Fruit fly (Drosophila melanogaster) whole organism, prepupa: ENCODE results near the gene cdi.

Experiments used
- CG10631 ChIP-seq: fragments of 200-800 bp; sonication (Bioruptor generic); optimal IDR thresholded peaks from 2 replicates; lab custom pipeline; 2016; ENCODE audit warnings: missing biosample characterization, missing genetic modification characterization
- CG10669 ChIP-seq: fragments of 200-800 bp; sonication (Bioruptor generic); optimal IDR thresholded peaks from 3 replicates; lab custom pipeline; 2018; ENCODE audit warnings: missing biosample characterization, mild to moderate bottlenecking, missing genetic modification characterization, moderate library complexity
- CG11294 ChIP-seq: fragments of 200-800 bp; sonication (Bioruptor generic); IDR thresholded peaks from 2 replicates; pipeline ENCODE4 v1.3.6; 2022; ENCODE audit warnings: missing biosample characterization, missing genetic modification characterization
- CG11902 ChIP-seq: fragments of 200-800 bp; sonication (Bioruptor generic); optimal IDR thresholded peaks from 3 replicates; lab custom pipeline; 2016; ENCODE audit warnings: missing biosample characterization, missing genetic modification characterization
- CG1621 ChIP-seq: fragments of 200-800 bp; sonication (Bioruptor generic); optimal IDR thresholded peaks from 3 replicates; lab custom pipeline; 2018; ENCODE audit warnings: missing biosample characterization, mild to moderate bottlenecking, missing genetic modification characterization
- CG31627 ChIP-seq: fragments of 200-800 bp; sonication (Bioruptor generic); optimal IDR thresholded peaks from 3 replicates; lab custom pipeline; 2016; ENCODE audit warnings: missing biosample characterization, missing genetic modification characterization
- CG32006 ChIP-seq: fragments of 200-800 bp; sonication (Bioruptor generic); optimal IDR thresholded peaks from 3 replicates; lab custom pipeline; 2017; ENCODE audit warnings: missing biosample characterization, mild to moderate bottlenecking, missing genetic modification characterization
- CG34406 ChIP-seq: fragments of 200-800 bp; sonication (Bioruptor generic); optimal IDR thresholded peaks from 3 replicates; lab custom pipeline; 2016; ENCODE audit warnings: missing biosample characterization, missing genetic modification characterization
- CG3919 ChIP-seq: fragments of 200-800 bp; sonication (Bioruptor generic); optimal IDR thresholded peaks from 3 replicates; lab custom pipeline; 2016; ENCODE audit warnings: missing biosample characterization, missing genetic modification characterization
- CG6163 ChIP-seq: fragments of 200-800 bp; sonication (Bioruptor generic); IDR thresholded peaks from 3 replicates; pipeline ENCODE4 v1.3.6; 2022; ENCODE audit warnings: missing biosample characterization, missing genetic modification characterization
- CG6792 ChIP-seq: fragments of 200-800 bp; sonication (Bioruptor generic); optimal IDR thresholded peaks from 3 replicates; lab custom pipeline; 2016; ENCODE audit warnings: missing biosample characterization, missing genetic modification characterization
- CG6808 ChIP-seq: fragments of 200-800 bp; sonication (Bioruptor generic); optimal IDR thresholded peaks from 3 replicates; lab custom pipeline; 2017; ENCODE audit warnings: missing biosample characterization, missing genetic modification characterization, mild to moderate bottlenecking, moderate library complexity, missing genetic modification reagents
- CG6854 ChIP-seq: fragments of 200-800 bp; sonication (Bioruptor generic); optimal IDR thresholded peaks from 2 replicates; lab custom pipeline; 2017; ENCODE audit warnings: missing biosample characterization, mild to moderate bottlenecking, missing genetic modification characterization
- CG8319 ChIP-seq: fragments of 200-800 bp; sonication (Bioruptor generic); optimal IDR thresholded peaks from 3 replicates; lab custom pipeline; 2016; ENCODE audit warnings: missing biosample characterization, missing genetic modification characterization
- CG8632 ChIP-seq: fragments of 200-800 bp; sonication (Bioruptor generic); optimal IDR thresholded peaks from 3 replicates; lab custom pipeline; 2016; ENCODE audit warnings: missing biosample characterization, missing genetic modification characterization
- CG9139 ChIP-seq: fragments of 200-800 bp; sonication (Bioruptor generic); optimal IDR thresholded peaks from 3 replicates; lab custom pipeline; 2017; ENCODE audit warnings: missing biosample characterization, mild to moderate bottlenecking, missing genetic modification characterization
- Eip78C ChIP-seq: fragments of 200-800 bp; sonication (Bioruptor generic); peaks from one replicate; lab custom pipeline; 2016; ENCODE audit warnings: missing biosample characterization, missing genetic modification characterization
- Ets21C ChIP-seq: fragments of 200-800 bp; sonication (Bioruptor generic); optimal IDR thresholded peaks from 3 replicates; lab custom pipeline; 2016; ENCODE audit warnings: missing biosample characterization, missing genetic modification characterization
- Ets96B ChIP-seq: fragments of 200-800 bp; optimal IDR thresholded peaks from 2 replicates; lab custom pipeline; 2019; ENCODE audit warnings: missing biosample characterization, mild to moderate bottlenecking, missing genetic modification characterization, moderate library complexity
- Gug ChIP-seq: fragments of 200-800 bp; sonication (Bioruptor generic); IDR thresholded peaks from 2 replicates; pipeline ENCODE4 v1.3.6; 2022; ENCODE audit warnings: missing biosample characterization, missing genetic modification characterization
- Hr38 ChIP-seq: sonication (Bioruptor generic); optimal IDR thresholded peaks from 2 replicates; lab custom pipeline; 2016; ENCODE audit warnings: missing biosample characterization, missing genetic modification characterization
- Hr39 ChIP-seq: fragments of 200-800 bp; sonication (Bioruptor generic); optimal IDR thresholded peaks from 2 replicates; lab custom pipeline; 2016; ENCODE audit warnings: missing biosample characterization, missing genetic modification characterization
- Hr4 ChIP-seq: fragments of 200-800 bp; sonication (Bioruptor generic); optimal IDR thresholded peaks from 3 replicates; lab custom pipeline; 2016; ENCODE audit warnings: missing biosample characterization, missing genetic modification characterization
- Lpt ChIP-seq: fragments of 200-800 bp; sonication (Bioruptor generic); optimal IDR thresholded peaks from 3 replicates; lab custom pipeline; 2016; ENCODE audit warnings: missing biosample characterization, missing genetic modification characterization
- Met ChIP-seq: fragments of 200-800 bp; sonication (Bioruptor generic); optimal IDR thresholded peaks from 3 replicates; lab custom pipeline; 2016; ENCODE audit warnings: missing biosample characterization, missing genetic modification characterization
- OdsH ChIP-seq: fragments of 200-800 bp; sonication (Bioruptor generic); optimal IDR thresholded peaks from 3 replicates; lab custom pipeline; 2016; ENCODE audit warnings: missing biosample characterization, missing genetic modification characterization
- Smox ChIP-seq: fragments of 200-800 bp; sonication (Bioruptor generic); optimal IDR thresholded peaks from 3 replicates; lab custom pipeline; 2016; ENCODE audit warnings: missing biosample characterization, missing genetic modification characterization
- Sox102F ChIP-seq: fragments of 200-800 bp; sonication (Bioruptor generic); optimal IDR thresholded peaks from 2 replicates; lab custom pipeline; 2016; ENCODE audit warnings: missing biosample characterization, mild to moderate bottlenecking, missing genetic modification characterization
- Sox14 ChIP-seq: fragments of 200-800 bp; sonication (Bioruptor generic); optimal IDR thresholded peaks from 3 replicates; lab custom pipeline; 2016; ENCODE audit warnings: missing biosample characterization, missing genetic modification characterization
- Sox15 ChIP-seq: fragments of 200-800 bp; sonication (Bioruptor generic); optimal IDR thresholded peaks from 3 replicates; lab custom pipeline; 2016; ENCODE audit warnings: missing biosample characterization, missing genetic modification characterization
- achi ChIP-seq: fragments of 200-800 bp; sonication (Bioruptor generic); optimal IDR thresholded peaks from 3 replicates; lab custom pipeline; 2016; ENCODE audit warnings: missing biosample characterization, missing genetic modification characterization
- dsx ChIP-seq: fragments of 200-800 bp; optimal IDR thresholded peaks from 3 replicates; lab custom pipeline; 2019; ENCODE audit warnings: missing biosample characterization, mild to moderate bottlenecking, missing genetic modification characterization, moderate library complexity; ENCODE audit not compliant: poor library complexity, severe bottlenecking
- esn ChIP-seq: fragments of 200-800 bp; sonication (Bioruptor generic); optimal IDR thresholded peaks from 2 replicates; lab custom pipeline; 2016; ENCODE audit warnings: missing biosample characterization, mild to moderate bottlenecking, missing genetic modification characterization, moderate library complexity
- fd59A ChIP-seq: fragments of 200-800 bp; sonication (Bioruptor generic); optimal IDR thresholded peaks from 2 replicates; lab custom pipeline; 2017; ENCODE audit warnings: missing biosample characterization, mild to moderate bottlenecking, missing genetic modification characterization, missing genetic modification reagents
- fd85E ChIP-seq: fragments of 200-800 bp; sonication (Bioruptor generic); optimal IDR thresholded peaks from 3 replicates; lab custom pipeline; 2016; ENCODE audit warnings: missing biosample characterization, missing genetic modification characterization
- fkh ChIP-seq: fragments of 200-800 bp; sonication (Bioruptor generic); optimal IDR thresholded peaks from 3 replicates; lab custom pipeline; 2017; ENCODE audit warnings: missing biosample characterization, mild to moderate bottlenecking, missing genetic modification characterization, moderate library complexity
- lz ChIP-seq: fragments of 200-800 bp; sonication (Bioruptor generic); optimal IDR thresholded peaks from 3 replicates; lab custom pipeline; 2016; ENCODE audit warnings: missing biosample characterization, missing genetic modification characterization
- net ChIP-seq: fragments of 200-800 bp; sonication (Bioruptor generic); optimal IDR thresholded peaks from 3 replicates; lab custom pipeline; 2016; ENCODE audit warnings: missing biosample characterization, missing genetic modification characterization
- pdm3 ChIP-seq: fragments of 200-800 bp; sonication (Bioruptor generic); optimal IDR thresholded peaks from 3 replicates; lab custom pipeline; 2016; ENCODE audit warnings: missing biosample characterization, missing genetic modification characterization
- spab ChIP-seq: fragments of 200-800 bp; sonication (Bioruptor generic); optimal IDR thresholded peaks from 2 replicates; lab custom pipeline; 2017; ENCODE audit warnings: missing biosample characterization, mild to moderate bottlenecking, missing genetic modification characterization, missing genetic modification reagents
- ss ChIP-seq, 2 experiments: fragments of 200-800 bp; sonication (Bioruptor generic); optimal IDR thresholded peaks; 2 replicates in 1 of 2; 3 replicates in 1 of 2; lab custom pipeline; 2017 to 2018; ENCODE audit warnings: mild to moderate bottlenecking in 2 of 2, missing biosample characterization in 2 of 2, missing genetic modification characterization in 2 of 2, moderate library complexity in 1 of 2
- svp ChIP-seq: fragments of 200-800 bp; sonication (Bioruptor generic); peaks from one replicate; lab custom pipeline; 2016; ENCODE audit warnings: missing biosample characterization, missing genetic modification characterization
- vri ChIP-seq: fragments of 200-800 bp; sonication (Bioruptor generic); optimal IDR thresholded peaks from 3 replicates; lab custom pipeline; 2016; ENCODE audit warnings: missing biosample characterization, mild to moderate bottlenecking, missing genetic modification characterization

Gene cdi

dm6 chr3R:18998370-18998769 lies 95.7 kb downstream of the cdi start (continued):
- TF ChIP-seq ss (GFP tag; optimal IDR thresholded peaks at IDR 0.05; lab: Kevin White, UChicago) (no peak), esn (GFP tag; lab: Kevin White, UChicago) (no peak), CG10631 (GFP tag; lab: Kevin White, UChicago) (peak; percentile 50), Gug (peak; percentile 50), Met (GFP tag; lab: Kevin White, UChicago) (no peak), Lpt (no peak), CG6163 (GFP tag; lab: Robert Waterston, UW) (peak; percentile 77)
- TF ChIP-seq, all 60 proteins: peak for 28

DNA sequence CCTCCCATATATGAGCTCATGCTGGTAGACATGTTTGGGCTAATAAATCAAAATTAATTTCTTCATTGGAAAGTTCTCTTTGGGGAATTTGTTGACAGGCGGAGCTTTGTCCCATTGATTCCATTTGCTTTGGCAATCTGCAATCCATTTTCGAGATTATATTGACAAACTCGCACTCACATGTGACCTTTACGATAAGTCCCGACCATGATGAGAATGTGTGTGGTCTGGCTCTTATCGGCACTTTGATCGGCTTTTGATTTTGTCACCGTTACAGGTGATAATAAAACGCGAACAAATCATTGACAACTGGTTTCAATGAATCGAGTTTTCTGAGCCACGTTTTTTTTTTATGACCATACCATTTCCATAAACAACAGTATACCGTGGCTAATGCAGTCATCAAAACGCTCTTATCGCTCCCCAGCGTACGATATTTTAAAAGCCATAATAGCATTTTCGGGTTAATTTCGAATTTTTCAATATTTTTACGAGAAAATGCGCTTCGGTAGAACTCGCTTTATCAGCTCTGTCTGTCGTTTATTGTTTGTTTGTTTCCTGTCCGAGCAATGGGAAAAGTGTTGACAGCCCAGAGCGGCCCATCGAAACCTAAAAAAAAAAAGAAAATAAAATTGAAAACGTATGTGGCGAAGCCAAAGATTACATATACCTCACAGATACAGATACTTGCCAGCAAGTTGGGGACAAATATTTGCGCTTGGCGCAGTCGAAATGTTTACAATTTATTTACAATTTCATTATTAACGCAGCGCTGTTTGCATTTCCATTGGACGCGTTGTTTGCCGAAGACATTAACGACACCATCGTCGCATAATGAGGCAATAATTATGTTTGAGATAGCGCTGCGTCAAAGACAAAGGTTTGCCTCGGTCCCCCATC lies 96.4 kb downstream of the cdi start:
- peak; percentile 35 for TF ChIP-seq Sox102F
- TF ChIP-seq CG32006 (GFP tag; lab: Kevin White, UChicago): no peak
- TF ChIP-seq Sox14 (GFP tag; lab: Kevin White, UChicago): no peak
- peak; percentile 56 for TF ChIP-seq CG6854
- no peak for TF ChIP-seq CG6808 (GFP tag; lab: Kevin White, UChicago)
- TF ChIP-seq fd59A (GFP tag; lab: Kevin White, UChicago): no peak
- TF ChIP-seq CG6792 (GFP tag; lab: Kevin White, UChicago): peak; percentile 32
- TF ChIP-seq Ets21C (GFP tag; lab: Kevin White, UChicago): no peak
- TF ChIP-seq Smox (GFP tag; lab: Kevin White, UChicago): peak; percentile 38
- TF ChIP-seq CG6163 (GFP tag; lab: Robert Waterston, UW): peak; percentile 7; the same call in 1 of the 3 replicates
- TF ChIP-seq dsx (GFP tag; lab: Kevin White, UChicago): no peak
- no peak for TF ChIP-seq achi
- TF ChIP-seq net: peak; percentile 0
- peak; percentile 13 for TF ChIP-seq Met (GFP tag; lab: Kevin White, UChicago)
- peak; percentile 26 for TF ChIP-seq esn (GFP tag; lab: Kevin White, UChicago)
- TF ChIP-seq fd85E: no peak
- no peak for TF ChIP-seq pdm3 (GFP tag; lab: Kevin White, UChicago)
- TF ChIP-seq Gug: no peak
- TF ChIP-seq CG11902 (GFP tag; lab: Kevin White, UChicago): no peak
- no peak for TF ChIP-seq CG8319 (GFP tag; lab: Kevin White, UChicago)
- peak; percentile 86 for TF ChIP-seq svp (GFP tag; lab: Kevin White, UChicago)
- peak; percentile 49 for TF ChIP-seq CG34406 (GFP tag; lab: Kevin White, UChicago)
- no peak for TF ChIP-seq Sox15 (GFP tag; lab: Kevin White, UChicago)
- TF ChIP-seq Eip78C (GFP tag; lab: Kevin White, UChicago): peak; percentile 70
- peak; percentile 96 for TF ChIP-seq fkh (GFP tag; lab: Kevin White, UChicago)
- peak in 1 of 2 experiments; percentile 31 for TF ChIP-seq ss (GFP tag; optimal IDR thresholded peaks at IDR 0.05; lab: Kevin White, UChicago)
- peak; percentile 59 for TF ChIP-seq CG8632
- TF ChIP-seq CG11294 (GFP tag; lab: Robert Waterston, UW): no peak
- no peak for TF ChIP-seq vri (GFP tag; lab: Kevin White, UChicago)
- TF ChIP-seq CG1621 (tag; lab: Kevin White, UChicago): no peak
- TF ChIP-seq CG10669 (GFP tag; lab: Kevin White, UChicago): no peak
- no peak for TF ChIP-seq Hr4 (GFP tag; lab: Kevin White, UChicago)

DNA sequence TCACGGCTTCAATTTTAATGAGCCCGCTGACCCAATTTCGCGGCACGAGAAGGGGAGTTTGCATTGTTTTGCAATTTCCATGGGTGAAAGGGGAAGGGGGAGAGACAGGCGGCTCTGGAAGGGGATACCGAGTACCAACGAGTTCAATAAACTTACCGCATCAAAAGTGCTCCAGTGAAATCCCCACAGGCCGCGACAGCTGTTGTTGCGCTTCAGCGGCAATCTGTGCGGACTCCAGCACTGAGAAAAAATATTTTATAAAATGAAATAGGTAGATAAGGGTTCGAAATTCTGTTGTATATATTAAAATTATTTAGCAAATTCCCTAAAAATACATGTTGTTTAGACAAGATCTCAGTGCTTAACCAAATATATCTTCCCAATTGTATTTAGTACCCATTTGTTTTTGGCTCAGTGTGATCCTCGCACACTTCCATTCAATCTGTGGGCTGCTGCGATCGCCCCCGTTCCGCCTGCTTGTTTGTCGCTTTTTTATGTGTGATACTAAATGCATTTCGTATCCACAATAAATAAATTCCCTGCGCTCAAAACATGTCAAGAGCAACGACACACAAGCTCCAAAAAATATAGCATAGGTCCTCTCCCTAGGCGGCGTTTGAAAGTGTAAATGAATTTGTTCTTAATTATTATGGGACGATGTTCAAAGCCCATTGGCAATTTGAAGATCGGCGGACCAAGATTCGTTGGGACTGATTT lies 98.4 kb downstream of the cdi start:
- peak; percentile 88 for TF ChIP-seq spab (GFP tag; lab: Kevin White, UChicago)
- TF ChIP-seq CG3919 (GFP tag; lab: Kevin White, UChicago): peak; percentile 96
- TF ChIP-seq CG32006 (GFP tag; lab: Kevin White, UChicago): peak; percentile 91
- peak; percentile 90 for TF ChIP-seq Ets96B (tag; lab: Kevin White, UChicago)
- peak; percentile 93 for TF ChIP-seq Met (GFP tag; lab: Kevin White, UChicago)
- no peak for TF ChIP-seq fkh (GFP tag; lab: Kevin White, UChicago)
- peak; percentile 98 for TF ChIP-seq svp (GFP tag; lab: Kevin White, UChicago)
- no peak for TF ChIP-seq Hr38
- peak; percentile 90 for TF ChIP-seq CG10669 (GFP tag; lab: Kevin White, UChicago)
- TF ChIP-seq OdsH: peak; percentile 95
- peak; percentile 94 for TF ChIP-seq CG11902 (GFP tag; lab: Kevin White, UChicago)
- peak; percentile 93 for TF ChIP-seq CG8632
- TF ChIP-seq CG6163 (GFP tag; lab: Robert Waterston, UW): peak; percentile 95
- TF ChIP-seq CG9139 (GFP tag; lab: Kevin White, UChicago): peak; percentile 83
- TF ChIP-seq Eip78C (GFP tag; lab: Kevin White, UChicago): peak; percentile 99
- TF ChIP-seq Gug: peak; percentile 83
- TF ChIP-seq Hr39 (GFP tag; lab: Kevin White, UChicago): peak; percentile 89
- TF ChIP-seq lz (GFP tag; lab: Kevin White, UChicago): peak; percentile 93
- peak; percentile 85 for TF ChIP-seq CG6808 (GFP tag; lab: Kevin White, UChicago)
- peak; percentile 90 for TF ChIP-seq CG31627 (GFP tag; lab: Kevin White, UChicago)
- peak; percentile 89 for TF ChIP-seq Lpt
- peak; percentile 87 for TF ChIP-seq dsx (GFP tag; lab: Kevin White, UChicago)
